Fruit fly (Drosophila melanogaster) whole organism, embryonic: ENCODE data around the gene mtsh.

Experiments used
- CG10979 ChIP-seq: fragments of 200-800 bp; sonication (Bioruptor generic); optimal IDR thresholded peaks from 2 replicates; lab custom pipeline; 2018; ENCODE audit warnings: missing biosample characterization, mild to moderate bottlenecking, missing genetic modification characterization, moderate library complexity
- CG11398 ChIP-seq: fragments of 200-800 bp; sonication (Bioruptor generic); optimal IDR thresholded peaks from 2 replicates; lab custom pipeline; 2016; ENCODE audit warnings: missing biosample characterization, missing genetic modification characterization
- CG13296 ChIP-seq: fragments of 200-800 bp; sonication (Bioruptor generic); optimal IDR thresholded peaks from 3 replicates; lab custom pipeline; 2018; ENCODE audit warnings: missing biosample characterization, mild to moderate bottlenecking, missing genetic modification characterization
- CG5180 ChIP-seq: fragments of 200-800 bp; sonication (Bioruptor generic); optimal IDR thresholded peaks from 3 replicates; lab custom pipeline; 2017; ENCODE audit warnings: missing biosample characterization, missing genetic modification characterization, mild to moderate bottlenecking, moderate library complexity, missing genetic modification reagents
- CG7556 ChIP-seq: fragments of 200-800 bp; sonication (Bioruptor generic); optimal IDR thresholded peaks from 2 replicates; lab custom pipeline; 2017; ENCODE audit warnings: missing biosample characterization, mild to moderate bottlenecking, missing genetic modification characterization
- CkIIα-i1 ChIP-seq: fragments of 200-800 bp; sonication (Bioruptor generic); IDR thresholded peaks from 2 replicates; pipeline ENCODE4 v1.3.6; 2022; ENCODE audit warnings: missing biosample characterization, missing genetic modification characterization
- Dll ChIP-seq: fragments of 200-800 bp; sonication (Bioruptor generic); IDR thresholded peaks from 4 replicates; pipeline ENCODE4 v1.3.6; 2022; ENCODE audit warnings: missing biosample characterization, missing genetic modification characterization; ENCODE audit not compliant: partially characterized antibody
- HLHmδ ChIP-seq: fragments of 200-800 bp; sonication (Bioruptor generic); optimal IDR thresholded peaks from 2 replicates; lab custom pipeline; 2018; ENCODE audit warnings: missing biosample characterization, mild to moderate bottlenecking, missing genetic modification characterization, moderate library complexity
- Hr39 ChIP-seq: fragments of >200 bp; optimal IDR thresholded peaks from 2 replicates; lab custom pipeline; 2017
- NC2α ChIP-seq: fragments of 200-800 bp; sonication (Bioruptor generic); optimal IDR thresholded peaks from 2 replicates; lab custom pipeline; 2016; ENCODE audit warnings: missing biosample characterization, missing genetic modification characterization
- Nf-YB ChIP-seq: fragments of 200-800 bp; sonication (Bioruptor generic); optimal IDR thresholded peaks from 3 replicates; lab custom pipeline; 2019; ENCODE audit warnings: missing biosample characterization, mild to moderate bottlenecking, missing genetic modification characterization, moderate library complexity
- Rfx ChIP-seq: fragments of 200-800 bp; sonication (Bioruptor generic); IDR thresholded peaks from 2 replicates; pipeline ENCODE4 v1.3.6; 2022; ENCODE audit warnings: missing biosample characterization, missing genetic modification characterization
- ara ChIP-seq: fragments of 200-800 bp; sonication (Bioruptor generic); IDR thresholded peaks from 2 replicates; pipeline ENCODE4 v1.3.6; 2022; ENCODE audit warnings: missing biosample characterization, missing genetic modification characterization
- jigr1 ChIP-seq: fragments of 200-800 bp; sonication (Bioruptor generic); IDR thresholded peaks from 3 replicates; pipeline ENCODE4 v1.3.6; 2022; ENCODE audit warnings: missing biosample characterization, missing genetic modification characterization

- TF ChIP-seq HLHmδ (GFP tag; lab: Kevin White, UChicago) (no peak), Rfx (no peak), CG13296 (no peak), Dll (GFP tag; lab: Robert Waterston, UW) (no peak), jigr1 (GFP tag; lab: Robert Waterston, UW) (no peak), CkIIα-i1 (GFP tag; lab: Robert Waterston, UW) (no peak), CG11398 (GFP tag; lab: Kevin White, UChicago) (no peak), CG5180 (GFP tag; lab: Kevin White, UChicago) (no peak), Hr39 (lab: Kevin White, UChicago) (no peak), CG10979 (tag; lab: Kevin White, UChicago) (no peak), NC2α (GFP tag; lab: Kevin White, UChicago) (no peak), Nf-YB (GFP tag; lab: Kevin White, UChicago) (no peak), ara (no peak), CG7556 (GFP tag; lab: Kevin White, UChicago) (no peak)
Measured at dm6 chr2L:8327272-8327555, 7.5 kb upstream of the mtsh start, which contains the start of gene CG14275.
